Fruit fly (Drosophila melanogaster): ENCODE measurements around the gene Acer.
A peak's percentile ranks its signal among the peaks of the same experiment; 100 is the strongest.

The Acer gene

DNA sequence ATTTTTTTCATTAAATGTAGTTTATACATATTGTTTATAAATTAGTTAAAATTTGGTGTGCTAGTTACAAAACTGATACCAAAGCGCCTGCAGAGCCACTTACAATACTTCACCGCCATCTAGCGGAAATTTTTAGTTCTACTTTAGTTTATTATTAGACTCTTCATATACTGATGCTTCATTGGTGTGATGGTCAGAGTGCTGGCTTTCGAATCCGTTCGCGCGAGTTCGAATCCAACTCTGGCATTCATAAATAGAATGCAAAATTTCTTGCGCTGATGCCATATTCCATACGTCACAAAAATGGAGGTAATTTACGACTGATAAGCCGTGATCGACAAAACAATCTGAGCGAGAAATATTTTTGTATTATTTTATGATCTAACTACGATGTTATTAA, 36.2 kb upstream of the Acer start (continued):
- TF ChIP-seq bigmax (GFP tag; optimal IDR thresholded peaks at IDR 0.05) (no peak), CG17359 (tag; optimal IDR thresholded peaks at IDR 0.05) (no peak), NC2α (GFP tag; optimal IDR thresholded peaks at IDR 0.05) (no peak), CG12769 (tag; optimal IDR thresholded peaks at IDR 0.05) (no peak), gt (GFP tag; IDR thresholded peaks at IDR 0.05) (no peak), CG11723 (GFP tag; optimal IDR thresholded peaks at IDR 0.05) (no peak), dati (GFP tag; IDR thresholded peaks at IDR 0.05) (no peak), CG18599 (GFP tag; optimal IDR thresholded peaks at IDR 0.05) (no peak), CG10959 (GFP tag; IDR thresholded peaks at IDR 0.05) (no peak), p53 (GFP tag; optimal IDR thresholded peaks at IDR 0.05) (no peak), CG17568 (GFP tag; optimal IDR thresholded peaks at IDR 0.05) (no peak), onecut (GFP tag; IDR thresholded peaks at IDR 0.05) (no peak), CG8388 (GFP tag; optimal IDR thresholded peaks at IDR 0.05) (no peak), CG9932 (GFP tag; IDR thresholded peaks at IDR 0.05) (no peak), en (GFP tag; optimal IDR thresholded peaks at IDR 0.05) (no peak), HmgD (GFP tag; optimal IDR thresholded peaks at IDR 0.05) (no peak), ci (GFP tag; IDR thresholded peaks at IDR 0.05) (peak; percentile 24; the same call in 1 of the 3 replicates), nmo (GFP tag; optimal IDR thresholded peaks at IDR 0.05) (no peak), ap (GFP tag; IDR thresholded peaks at IDR 0.05) (no peak), Adf1 (GFP tag; IDR thresholded peaks at IDR 0.05) (no peak), vvl (GFP tag; IDR thresholded peaks at IDR 0.05) (peak; percentile 37; the same call in 1 of the 2 replicates), Opbp (GFP tag; IDR thresholded peaks at IDR 0.05; ENCODE audit: partially characterized antibody) (peak; percentile 76), her (GFP tag; optimal IDR thresholded peaks at IDR 0.05) (no peak), Ets65A (GFP tag) (no peak), Oaz (GFP tag; IDR thresholded peaks at IDR 0.05) (no peak), CrebB (tag; optimal IDR thresholded peaks at IDR 0.05) (no peak), CG15696 (tag; optimal IDR thresholded peaks at IDR 0.05) (no peak), Xbp1 (GFP tag; optimal IDR thresholded peaks at IDR 0.05) (no peak), CG13296 (GFP tag; optimal IDR thresholded peaks at IDR 0.05) (no peak), zen (tag; optimal IDR thresholded peaks at IDR 0.05) (no peak), ATbp (GFP tag; optimal IDR thresholded peaks at IDR 0.05) (no peak), az2 (GFP tag; optimal IDR thresholded peaks at IDR 0.05) (no peak), ewg (GFP tag; optimal IDR thresholded peaks at IDR 0.05) (no peak), CG13424 (tag; optimal IDR thresholded peaks at IDR 0.05) (no peak)

DNA sequence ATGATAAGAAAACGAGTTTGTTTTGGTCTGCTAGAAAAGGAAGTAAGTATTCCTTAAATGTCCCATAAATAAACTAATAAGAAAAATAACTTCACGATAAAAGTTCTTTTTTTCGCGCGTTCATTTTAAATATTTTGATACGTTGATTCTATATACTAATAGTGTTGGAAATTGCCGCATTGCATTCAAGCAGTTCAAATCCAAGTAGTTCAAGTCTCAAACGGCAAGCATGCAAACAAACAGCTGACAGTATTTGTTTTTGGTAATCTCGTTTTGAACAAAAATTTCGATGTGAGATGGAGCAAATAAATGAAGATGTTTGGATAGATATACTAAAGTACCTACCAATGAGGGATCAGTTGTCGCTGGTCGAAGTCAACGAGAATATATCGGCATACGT, 33.0 kb upstream of the Acer start, which contains the start of gene CG13088:
CG13088 (plus strand) TSS at position 247 of the 400 bp plus-strand sequence.
- TF ChIP-seq CG14014 (GFP tag; IDR thresholded peaks at IDR 0.05), result peak; percentile 25; the same call in 1 of the 2 replicates
- no peak for TF ChIP-seq Rx (GFP tag; IDR thresholded peaks at IDR 0.05)
- TF ChIP-seq mam (GFP tag; optimal IDR thresholded peaks at IDR 0.05), result peak; percentile 60
- peak; percentile 24 for TF ChIP-seq pum (GFP tag; optimal IDR thresholded peaks at IDR 0.05)
- TF ChIP-seq HLH54F (GFP tag; optimal IDR thresholded peaks at IDR 0.05), result peak; percentile 55
- TF ChIP-seq CG12219 (GFP tag; optimal IDR thresholded peaks at IDR 0.05), result no peak
- TF ChIP-seq CG2116 (GFP tag; optimal IDR thresholded peaks at IDR 0.05), result peak; percentile 61
- no peak for TF ChIP-seq wdn (GFP tag; IDR thresholded peaks at IDR 0.05)
- TF ChIP-seq CG1792 (GFP tag; optimal IDR thresholded peaks at IDR 0.05), result peak; percentile 6
- TF ChIP-seq Mrtf (GFP tag; IDR thresholded peaks at IDR 0.05), result no peak
- no peak for TF ChIP-seq fd96Cb (tag; optimal IDR thresholded peaks at IDR 0.05)
- TF ChIP-seq az2 (GFP tag; optimal IDR thresholded peaks at IDR 0.05), result peak; percentile 16
- peak; percentile 6 for TF ChIP-seq lilli (GFP tag; optimal IDR thresholded peaks at IDR 0.05)
- TF ChIP-seq CG17829 (tag; optimal IDR thresholded peaks at IDR 0.05), result peak; percentile 36
- peak; percentile 6 for TF ChIP-seq CG1602 (GFP tag; optimal IDR thresholded peaks at IDR 0.05)
- peak; percentile 36 for TF ChIP-seq NC2β (GFP tag; optimal IDR thresholded peaks at IDR 0.05)
- TF ChIP-seq CG12942 (GFP tag; optimal IDR thresholded peaks at IDR 0.05), result peak; percentile 20
- peak; percentile 55 for TF ChIP-seq B-H2 (GFP tag; optimal IDR thresholded peaks at IDR 0.05)
- TF ChIP-seq CG42726 (GFP tag; IDR thresholded peaks at IDR 0.05; ENCODE audit: partially characterized antibody), result peak; percentile 50; the same call in 1 of the 2 replicates
- TF ChIP-seq Aef1 (GFP tag; IDR thresholded peaks at IDR 0.05), result peak; percentile 38; the same call in 1 of the 3 replicates
- peak; percentile 10 for TF ChIP-seq CG8944 (GFP tag; optimal IDR thresholded peaks at IDR 0.05)
